Worm (Caenorhabditis elegans): ENCODE results near the gene Y50E8A.6.

- no peak for TF ChIP-seq pag-3 (tag; optimal IDR thresholded peaks at IDR 0.05; ENCODE audit: borderline replicate concordance, insufficient read depth)
- TF ChIP-seq nhr-85 (tag): no peak
- no peak for TF ChIP-seq ceh-63 (GFP tag; optimal IDR thresholded peaks at IDR 0.05)
- no peak for TF ChIP-seq ztf-4 (tag; optimal IDR thresholded peaks at IDR 0.05)
- TF ChIP-seq unc-130 (tag; optimal IDR thresholded peaks at IDR 0.05): no peak
- no peak for TF ChIP-seq unc-62 (GFP tag; optimal IDR thresholded peaks at IDR 0.05)
- no peak for TF ChIP-seq jun-1 (tag; optimal IDR thresholded peaks at IDR 0.05)
- no peak for TF ChIP-seq efl-3 (GFP tag; optimal IDR thresholded peaks at IDR 0.05)
- no peak for TF ChIP-seq snpc-4 (tag; optimal IDR thresholded peaks at IDR 0.05)
Observed at ce11 chrV:14741233-14741632, at the start of gene Y50E8A.6.
